Worm (Caenorhabditis elegans) whole organism, L3 larva: Measurements from ENCODE around the gene F59A1.12.

Experiments
- R02D3.7 ChIP-seq: fragments of 150-350 bp; optimal IDR thresholded peaks from 2 replicates; lab custom pipeline; 2014; ENCODE audit warnings: missing biosample characterization, missing genetic modification characterization
- ZK546.5 ChIP-seq: sonication (generic microtip); optimal IDR thresholded peaks from 2 replicates; lab custom pipeline; 2017; ENCODE audit warnings: missing biosample characterization, missing genetic modification characterization
- aly-2 ChIP-seq: fragments of 150-350 bp; optimal IDR thresholded peaks from 2 replicates; lab custom pipeline; 2014; ENCODE audit warnings: missing biosample characterization, missing genetic modification characterization
- ceh-16 ChIP-seq: sonication (generic microtip); optimal IDR thresholded peaks from 2 replicates; lab custom pipeline; 2017; ENCODE audit warnings: missing biosample characterization, missing genetic modification characterization
- ceh-82 ChIP-seq: fragments of 150-350 bp; optimal IDR thresholded peaks from 2 replicates; lab custom pipeline; 2014; ENCODE audit warnings: missing biosample characterization, missing genetic modification characterization
- ceh-9 ChIP-seq: sonication (generic microtip); optimal IDR thresholded peaks from 2 replicates; lab custom pipeline; 2018; ENCODE audit warnings: missing biosample characterization, missing genetic modification characterization
- daf-12 ChIP-seq: fragments of 150-350 bp; optimal IDR thresholded peaks from 2 replicates; lab custom pipeline; 2014; ENCODE audit warnings: missing biosample characterization, missing genetic modification reagents, missing genetic modification characterization
- egl-27 ChIP-seq: sonication (generic microtip); optimal IDR thresholded peaks from 4 replicates; lab custom pipeline; 2017; ENCODE audit warnings: missing biosample characterization, missing genetic modification reagents, missing genetic modification characterization
- egl-5 ChIP-seq: fragments of 150-350 bp; optimal IDR thresholded peaks from 2 replicates; lab custom pipeline; 2017; ENCODE audit warnings: missing biosample characterization, missing genetic modification reagents, missing genetic modification characterization, inconsistent platforms
- elt-1 ChIP-seq: fragments of 150-350 bp; optimal IDR thresholded peaks from 2 replicates; lab custom pipeline; 2014; ENCODE audit warnings: missing biosample characterization, missing genetic modification characterization
- elt-2 ChIP-seq: sonication (generic microtip); optimal IDR thresholded peaks from 2 replicates; lab custom pipeline; 2016; ENCODE audit warnings: missing genetic modification reagents, mild to moderate bottlenecking, missing genetic modification characterization, missing compliant biosample characterization
- elt-3 ChIP-seq, 3 experiments: fragments of 150-350 bp in 1 of 3; sonication (generic microtip) in 2 of 3; optimal IDR thresholded peaks; 2 replicates in 2 of 3; 4 replicates in 1 of 3; lab custom pipeline; 2014 to 2017; ENCODE audit warnings: missing biosample characterization in 3 of 3, missing genetic modification characterization in 3 of 3
- eor-1 ChIP-seq, 2 experiments: fragments of 150-350 bp; optimal IDR thresholded peaks; 2 replicates each; lab custom pipeline; 2014 to 2018; ENCODE audit warnings: missing biosample characterization in 2 of 2, missing genetic modification characterization in 2 of 2
- fkh-2 ChIP-seq: fragments of 150-350 bp; optimal IDR thresholded peaks from 2 replicates; lab custom pipeline; 2014; ENCODE audit warnings: missing biosample characterization, missing genetic modification reagents, missing genetic modification characterization
- fos-1 ChIP-seq: fragments of 150-350 bp; optimal IDR thresholded peaks from 2 replicates; lab custom pipeline; 2014; ENCODE audit warnings: missing biosample characterization, missing genetic modification characterization
- hmg-11 ChIP-seq: sonication (generic microtip); optimal IDR thresholded peaks from 2 replicates; lab custom pipeline; 2016; ENCODE audit warnings: missing genetic modification characterization, missing compliant biosample characterization
- jun-1 ChIP-seq: fragments of 150-350 bp; optimal IDR thresholded peaks from 2 replicates; lab custom pipeline; 2014; ENCODE audit warnings: missing biosample characterization, missing genetic modification reagents, missing genetic modification characterization
- lin-15B ChIP-seq: fragments of 150-350 bp; optimal IDR thresholded peaks from 2 replicates; lab custom pipeline; 2014; ENCODE audit warnings: missing biosample characterization, missing genetic modification characterization
- lin-39 ChIP-seq: fragments of 150-350 bp; optimal IDR thresholded peaks from 2 replicates; lab custom pipeline; 2018; ENCODE audit warnings: missing biosample characterization, missing genetic modification reagents, missing genetic modification characterization
- lsy-12 ChIP-seq: sonication (generic microtip); optimal IDR thresholded peaks from 2 replicates; lab custom pipeline; 2016; ENCODE audit warnings: mild to moderate bottlenecking, missing genetic modification characterization, missing compliant biosample characterization
- mml-1 ChIP-seq: fragments of 150-350 bp; sonication (generic microtip); optimal IDR thresholded peaks from 3 replicates; lab custom pipeline; 2014; ENCODE audit warnings: missing biosample characterization, missing genetic modification characterization
- nfya-1 ChIP-seq: sonication (generic microtip); optimal IDR thresholded peaks from 2 replicates; lab custom pipeline; 2017; ENCODE audit warnings: missing genetic modification characterization, mild to moderate bottlenecking, missing compliant biosample characterization, antibody characterized with exemption, moderate library complexity; ENCODE audit not compliant: insufficient read depth
- nhr-11 ChIP-seq: fragments of 150-350 bp; optimal IDR thresholded peaks from 2 replicates; lab custom pipeline; 2014; ENCODE audit warnings: missing biosample characterization, missing genetic modification characterization
- nhr-23 ChIP-seq: fragments of 150-350 bp; optimal IDR thresholded peaks from 2 replicates; lab custom pipeline; 2014; ENCODE audit warnings: missing biosample characterization, missing genetic modification reagents, missing genetic modification characterization
- nhr-25 ChIP-seq: sonication (generic microtip); optimal IDR thresholded peaks from 2 replicates; lab custom pipeline; 2017; ENCODE audit warnings: missing biosample characterization, missing genetic modification characterization
- nhr-28 ChIP-seq: fragments of 150-350 bp; optimal IDR thresholded peaks from 2 replicates; lab custom pipeline; 2014; ENCODE audit warnings: missing biosample characterization, missing genetic modification characterization
- nhr-43 ChIP-seq: sonication (generic microtip); optimal IDR thresholded peaks from 2 replicates; lab custom pipeline; 2016; ENCODE audit warnings: mild to moderate bottlenecking, missing genetic modification characterization, missing compliant biosample characterization; ENCODE audit not compliant: poor library complexity, severe bottlenecking
- nhr-67 ChIP-seq: fragments of 150-350 bp; optimal IDR thresholded peaks from 2 replicates; lab custom pipeline; 2014; ENCODE audit warnings: missing biosample characterization, missing genetic modification characterization
- nhr-76 ChIP-seq: fragments of 150-350 bp; sonication (generic microtip); optimal IDR thresholded peaks from 5 replicates; lab custom pipeline; 2014; ENCODE audit warnings: missing biosample characterization, missing genetic modification characterization
- nhr-77 ChIP-seq: fragments of 150-350 bp; optimal IDR thresholded peaks from 2 replicates; lab custom pipeline; 2014; ENCODE audit warnings: missing biosample characterization, missing genetic modification characterization
- pha-4 ChIP-seq: fragments of 150-350 bp; optimal IDR thresholded peaks from 2 replicates; lab custom pipeline; 2014; ENCODE audit warnings: missing biosample characterization, missing genetic modification reagents, missing genetic modification characterization
- sea-2 ChIP-seq: fragments of 150-350 bp; sonication (generic microtip); optimal IDR thresholded peaks from 4 replicates; lab custom pipeline; 2014; ENCODE audit warnings: missing biosample characterization, missing genetic modification reagents, missing genetic modification characterization
- skn-1 ChIP-seq: fragments of 150-350 bp; optimal IDR thresholded peaks from 2 replicates; lab custom pipeline; 2014; ENCODE audit warnings: missing biosample characterization, missing genetic modification characterization
- tbx-2 ChIP-seq: sonication (generic microtip); optimal IDR thresholded peaks from 2 replicates; lab custom pipeline; 2016; ENCODE audit warnings: mild to moderate bottlenecking, missing genetic modification characterization, missing compliant biosample characterization
- unc-39 ChIP-seq: sonication (generic microtip); optimal IDR thresholded peaks from 4 replicates; lab custom pipeline; 2017; ENCODE audit warnings: missing biosample characterization, missing genetic modification characterization
- zag-1 ChIP-seq: fragments of 150-350 bp; optimal IDR thresholded peaks from 2 replicates; lab custom pipeline; 2014; ENCODE audit warnings: missing biosample characterization, missing genetic modification characterization
- ztf-4 ChIP-seq: fragments of 150-350 bp; optimal IDR thresholded peaks from 2 replicates; lab custom pipeline; 2014; ENCODE audit warnings: missing biosample characterization, missing genetic modification characterization

The F59A1.12 gene

DNA sequence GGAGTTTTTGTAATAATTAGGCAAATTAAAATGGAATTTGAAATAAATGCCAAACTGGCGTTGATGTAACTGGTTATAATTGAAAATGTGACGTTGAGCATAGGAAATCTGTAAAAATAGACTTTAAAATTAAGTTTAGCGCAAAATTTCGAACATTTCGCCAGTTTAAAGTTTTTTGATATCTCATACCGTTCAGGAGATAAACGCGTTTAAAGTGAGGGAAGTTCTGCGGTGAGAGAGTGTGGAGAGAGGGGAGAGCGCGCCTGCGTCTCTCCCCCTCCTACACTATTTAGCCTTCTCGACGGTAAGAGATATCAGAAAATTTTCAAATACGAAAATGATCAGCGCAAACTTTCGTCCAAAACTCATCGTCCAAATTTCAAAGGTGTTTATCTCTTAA lies 9.0 kb upstream of the F59A1.12 start, which contains the start of gene str-92:
Gene str-92 (minus strand): TSS at position 101 of the 400 bp plus-strand sequence.
- TF ChIP-seq eor-1 (tag; optimal IDR thresholded peaks at IDR 0.05; lab: Kevin White, UChicago) (no peak), nhr-28 (tag; lab: Kevin White, UChicago) (no peak), fos-1 (tag; lab: Kevin White, UChicago) (no peak), elt-1 (tag; lab: Kevin White, UChicago) (no peak), ZK546.5 (tag; lab: Kevin White, UChicago) (no peak), tbx-2 (no peak), egl-27 (tag; lab: Kevin White, UChicago) (no peak), ceh-82 (tag; lab: Kevin White, UChicago) (no peak)

DNA sequence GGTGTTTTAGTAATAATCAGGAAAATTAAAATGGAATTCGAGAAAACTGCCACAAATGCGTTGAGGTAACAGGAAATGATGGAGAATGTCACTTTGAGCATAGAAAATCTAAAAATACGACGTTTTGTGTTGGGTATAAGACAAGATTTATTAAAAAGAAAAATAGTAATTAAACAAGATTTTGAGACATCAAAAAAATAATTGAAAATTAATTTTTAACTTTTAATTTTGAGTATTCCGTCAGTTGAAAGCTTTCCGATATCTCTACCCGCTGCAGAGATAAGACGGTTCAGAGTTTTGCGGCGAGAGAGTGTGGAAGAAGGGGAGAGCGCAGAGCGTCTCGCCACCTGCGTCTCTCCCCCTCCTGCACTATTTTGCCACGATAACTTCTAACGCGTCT lies 5.8 kb upstream of the F59A1.12 start, which contains the start of gene str-93:
Gene str-93 (minus strand): TSS at position 101 of the 400 bp plus-strand sequence.
- TF ChIP-seq nhr-11 (tag; lab: Kevin White, UChicago) (no peak), ceh-9 (no peak), nhr-23 (no peak), ceh-16 (tag; lab: Kevin White, UChicago) (no peak), elt-3 (tag; optimal IDR thresholded peaks at IDR 0.05; lab: Kevin White, UChicago) (no peak), hmg-11 (tag; lab: Kevin White, UChicago) (no peak), ceh-82 (tag; lab: Kevin White, UChicago) (no peak), nhr-43 (tag; lab: Kevin White, UChicago) (no peak), nfya-1 (tag; lab: Kevin White, UChicago) (no peak), daf-12 (tag; lab: Kevin White, UChicago) (no peak), lsy-12 (tag; lab: Kevin White, UChicago) (no peak), nhr-77 (tag; lab: Kevin White, UChicago) (no peak), nhr-76 (tag; lab: Kevin White, UChicago) (no peak), egl-5 (tag; lab: Kevin White, UChicago) (no peak), skn-1 (tag; lab: Kevin White, UChicago) (no peak), nhr-25 (tag; lab: Kevin White, UChicago) (no peak), R02D3.7 (tag; lab: Kevin White, UChicago) (no peak), unc-39 (tag; lab: Kevin White, UChicago) (no peak), ztf-4 (no peak), jun-1 (no peak)

DNA sequence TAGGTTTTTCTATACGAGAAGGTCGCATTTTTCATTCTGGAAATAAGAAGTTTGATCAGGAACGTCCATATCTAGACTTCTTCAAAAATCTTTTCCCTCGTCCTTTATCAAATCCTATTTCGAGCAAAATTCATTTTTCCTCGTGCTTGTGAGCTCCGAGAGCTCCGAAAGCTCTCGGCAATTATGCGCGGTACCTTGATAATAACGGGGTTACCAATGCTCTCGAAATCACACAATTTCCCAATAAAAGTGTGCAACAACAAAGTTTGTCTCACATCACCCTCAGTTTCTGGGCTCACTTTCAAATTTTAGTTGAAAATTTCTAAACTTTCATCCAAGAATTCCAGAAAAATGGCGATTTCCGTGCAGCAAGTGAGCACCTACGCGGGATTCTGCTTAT lies 955 bp upstream of the F59A1.12 start, which contains the start of gene str-89:
Gene str-89 (plus strand): TSS at position 301 of the 400 bp plus-strand sequence.
- TF ChIP-seq nhr-11 (tag; lab: Kevin White, UChicago) = no peak
- no peak for TF ChIP-seq unc-39 (tag; lab: Kevin White, UChicago)
- no peak for TF ChIP-seq lin-15B
- no peak for TF ChIP-seq nhr-67
- TF ChIP-seq fkh-2 = no peak
- no peak for TF ChIP-seq tbx-2
- no peak for TF ChIP-seq elt-2
- no peak for TF ChIP-seq aly-2 (tag; lab: Kevin White, UChicago)
- no peak for TF ChIP-seq sea-2 (GFP tag; lab: Kevin White, UChicago)
- TF ChIP-seq lin-39 = no peak
- TF ChIP-seq elt-3 (tag; optimal IDR thresholded peaks at IDR 0.05; lab: Kevin White, UChicago) = no peak
- no peak for TF ChIP-seq ceh-16 (tag; lab: Kevin White, UChicago)
- no peak for TF ChIP-seq egl-27 (tag; lab: Kevin White, UChicago)
- no peak for TF ChIP-seq hmg-11 (tag; lab: Kevin White, UChicago)
- no peak for TF ChIP-seq ztf-4
- no peak for TF ChIP-seq eor-1 (tag; optimal IDR thresholded peaks at IDR 0.05; lab: Kevin White, UChicago)
- TF ChIP-seq mml-1 (tag; lab: Kevin White, UChicago) = no peak
- TF ChIP-seq nhr-76 (tag; lab: Kevin White, UChicago) = no peak
- TF ChIP-seq nhr-77 (tag; lab: Kevin White, UChicago) = no peak
- no peak for TF ChIP-seq zag-1 (tag; lab: Kevin White, UChicago)

DNA sequence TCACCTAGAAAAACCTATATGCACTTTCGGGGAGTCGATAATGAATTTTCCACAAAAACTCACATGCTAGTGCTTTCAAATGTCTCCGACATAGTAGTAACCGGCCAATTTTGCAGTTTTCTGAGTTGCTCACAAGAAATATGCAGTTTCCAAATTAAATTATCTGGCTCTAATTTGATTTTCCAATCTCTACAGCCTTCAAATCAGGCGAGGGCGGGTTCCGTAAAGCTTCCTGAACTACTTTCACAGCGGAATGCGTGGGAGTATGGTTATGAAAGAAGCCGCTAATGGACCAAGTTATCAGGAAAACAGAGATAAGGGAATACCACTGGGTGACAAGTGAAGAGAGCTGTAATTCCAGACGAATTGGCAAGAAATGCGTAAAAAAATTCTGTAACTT lies 1.7 kb downstream of the F59A1.12 start, which contains the start of gene F59A1.11:
Gene F59A1.11 (minus strand): TSS at position 101 of the 400 bp plus-strand sequence.
- no peak for TF ChIP-seq pha-4 (tag; lab: Kevin White, UChicago)
